Fruit fly (Drosophila melanogaster) S2 (cell line): ENCODE data around the gene CG10132.

ENCODE experiments used
- CG8478 ChIP-seq: fragments of >200 bp; optimal IDR thresholded peaks from 2 replicates; lab custom pipeline; 2018
- CTCF ChIP-seq, 2 experiments: fragments of >200 bp; optimal IDR thresholded peaks; 2 replicates each; lab custom pipeline; 2018

- TF ChIP-seq CTCF (optimal IDR thresholded peaks at IDR 0.05; lab: Kevin White, UChicago) (no peak), CG8478 (no peak)
Measured at dm6 chr2L:19537779-19538456, 19.3 kb downstream of the CG10132 start, which contains the start of gene CG13082.
